Fruit fly (Drosophila melanogaster) whole organism: ENCODE results near the gene CG46307.

Source experiments
- CG8478 ChIP-seq: fragments of >200 bp; optimal IDR thresholded peaks from 2 replicates; lab custom pipeline; 2018; ENCODE audit warnings: inconsistent platforms
- Dll ChIP-seq: fragments of >200 bp; optimal IDR thresholded peaks from 2 replicates; lab custom pipeline; 2017
- pan ChIP-seq: fragments of >200 bp; optimal IDR thresholded peaks from 2 replicates; lab custom pipeline; 2017
- psq ChIP-seq: fragments of >200 bp; optimal IDR thresholded peaks from 2 replicates; lab custom pipeline; 2017

- TF ChIP-seq CG8478 (lab: Kevin White, UChicago) (no peak), Dll (lab: Kevin White, UChicago) (no peak), pan (lab: Kevin White, UChicago) (no peak), psq (peak; percentile 40)
These were observed 52.0 kb downstream of the CG46307 start, which contains the start of the genes Mpp6 and E2f2 for dm6 chr2L:21156156-21157040.
